Fruit fly (Drosophila melanogaster): ENCODE data around the gene Kap-alpha3.

Kap-alpha3 gene

DNA sequence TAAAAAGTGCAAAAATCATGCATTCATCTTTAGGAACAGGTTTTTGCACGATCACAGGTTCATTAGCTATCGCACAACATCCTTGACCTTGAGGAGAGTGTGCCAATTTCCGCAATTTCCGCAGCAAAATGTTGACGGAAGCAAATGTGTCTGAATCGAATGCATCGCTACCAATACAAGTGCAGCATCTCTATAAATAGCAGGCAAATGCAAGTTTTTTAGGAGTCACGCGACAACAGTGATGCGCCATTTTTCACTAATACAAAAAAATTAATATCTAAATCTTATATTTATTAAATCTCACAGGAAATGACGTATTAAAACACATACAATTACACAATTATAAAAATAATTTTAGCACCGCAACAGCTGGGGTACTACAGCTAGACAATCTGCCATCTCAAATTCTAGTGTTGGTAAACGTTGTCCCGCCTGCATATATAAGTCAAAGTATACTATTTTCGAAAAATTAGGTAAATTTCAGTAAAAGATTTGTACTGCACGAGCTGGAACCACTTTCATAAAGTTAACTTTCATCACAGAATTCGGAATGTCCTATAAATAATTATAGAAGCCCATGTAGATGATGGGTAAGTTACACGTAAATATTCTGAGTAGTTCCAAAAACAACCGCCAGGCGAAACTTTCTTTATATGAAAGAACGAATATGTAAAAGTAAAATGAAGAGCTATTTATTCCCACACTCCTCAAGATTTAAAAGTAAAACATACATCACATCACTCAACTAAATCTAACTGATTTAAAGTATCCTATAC lies 3.5 kb downstream of the Kap-alpha3 start, which contains the start of gene CG9399 (continued):
- TF ChIP-seq CG10565 (GFP tag; optimal IDR thresholded peaks at IDR 0.05) (peak; percentile 81), MBD-R2 (GFP tag; IDR thresholded peaks at IDR 0.05) (peak; percentile 90), br (optimal IDR thresholded peaks at IDR 0.05) (no peak), Eip74EF (GFP tag; optimal IDR thresholded peaks at IDR 0.05) (peak in 1 of 2 experiments; percentile 99), Kr (GFP tag; optimal IDR thresholded peaks at IDR 0.05) (no peak), twi (tag; optimal IDR thresholded peaks at IDR 0.05) (peak; percentile 92), CG12659 (GFP tag; optimal IDR thresholded peaks at IDR 0.05) (peak; percentile 99), tx (GFP tag; optimal IDR thresholded peaks at IDR 0.05) (peak; percentile 90), E2f1 (GFP tag; IDR thresholded peaks at IDR 0.05) (peak; percentile 97), CG13775 (GFP tag; optimal IDR thresholded peaks at IDR 0.05) (peak; percentile 98), sqz (GFP tag; optimal IDR thresholded peaks at IDR 0.05) (peak; percentile 93), dysf (GFP tag; IDR thresholded peaks at IDR 0.05) (peak; percentile 98), CG12942 (GFP tag; optimal IDR thresholded peaks at IDR 0.05) (peak; percentile 97), CG12071 (GFP tag; optimal IDR thresholded peaks at IDR 0.05) (peak; percentile 87), CG10462 (GFP tag; optimal IDR thresholded peaks at IDR 0.05) (peak; percentile 98), fru (optimal IDR thresholded peaks at IDR 0.05) (no peak), Nf-YB (GFP tag; optimal IDR thresholded peaks at IDR 0.05) (peak; percentile 86), peb (GFP tag; IDR thresholded peaks at IDR 0.05) (peak; percentile 95), CG42726 (GFP tag; IDR thresholded peaks at IDR 0.05; ENCODE audit: partially characterized antibody) (peak; percentile 62; the same call in 1 of the 2 replicates), CG9215 (GFP tag; IDR thresholded peaks at IDR 0.05) (peak; percentile 92), CG32767 (GFP tag; IDR thresholded peaks at IDR 0.05) (peak; percentile 97), vvl (GFP tag; IDR thresholded peaks at IDR 0.05) (peak; percentile 99), inv (GFP tag; IDR thresholded peaks at IDR 0.05; ENCODE audit: partially characterized antibody) (peak; percentile 44; the same call in 1 of the 2 replicates), CG7745 (tag; optimal IDR thresholded peaks at IDR 0.05) (peak; percentile 89), Aef1 (GFP tag; IDR thresholded peaks at IDR 0.05) (peak; percentile 98), Awh (GFP tag; IDR thresholded peaks at IDR 0.05) (peak; percentile 98), trem (tag; optimal IDR thresholded peaks at IDR 0.05) (peak; percentile 93), CG9609 (GFP tag; optimal IDR thresholded peaks at IDR 0.05) (peak; percentile 94), gro (GFP tag; optimal IDR thresholded peaks at IDR 0.05) (peak; percentile 89), CG15011 (GFP tag; optimal IDR thresholded peaks at IDR 0.05) (peak; percentile 90), her (GFP tag; optimal IDR thresholded peaks at IDR 0.05) (peak; percentile 79), CG10321 (GFP tag; IDR thresholded peaks at IDR 0.05) (peak; percentile 83), usp (GFP tag; optimal IDR thresholded peaks at IDR 0.05) (no peak), CG7372 (GFP tag; IDR thresholded peaks at IDR 0.05) (peak; percentile 97), Hsf (GFP tag; optimal IDR thresholded peaks at IDR 0.05) (peak; percentile 98), CG1233 (GFP tag; optimal IDR thresholded peaks at IDR 0.05) (peak; percentile 95), HLHmδ (GFP tag; optimal IDR thresholded peaks at IDR 0.05) (no peak), chinmo (GFP tag; IDR thresholded peaks at IDR 0.05; ENCODE audit: partially characterized antibody) (0 out of 4 replicates have a peak, but pooled peaks have one; percentile 57), Hr3 (GFP tag; optimal IDR thresholded peaks at IDR 0.05) (peak; percentile 98), hkb (optimal IDR thresholded peaks at IDR 0.05) (no peak), hkb (GFP tag; IDR thresholded peaks at IDR 0.05) (peak; percentile 98), CG18262 (tag; optimal IDR thresholded peaks at IDR 0.05) (peak; percentile 97), Sin3A (optimal IDR thresholded peaks at IDR 0.05) (no peak), Vsx1 (GFP tag; optimal IDR thresholded peaks at IDR 0.05) (peak; percentile 94), slbo (GFP tag; IDR thresholded peaks at IDR 0.05) (peak; percentile 99), cwo (GFP tag; optimal IDR thresholded peaks at IDR 0.05) (peak; percentile 92), exex (tag; optimal IDR thresholded peaks at IDR 0.05) (peak; percentile 74), CG1024 (GFP tag; IDR thresholded peaks at IDR 0.05) (peak; percentile 93), nom (GFP tag; optimal IDR thresholded peaks at IDR 0.05) (peak; percentile 85), CG13424 (tag; optimal IDR thresholded peaks at IDR 0.05) (peak; percentile 97)

Measured in whole organism, embryonic.